Worm (Caenorhabditis elegans) whole organism, midembryonic: ENCODE measurements around the gene sri-40.

Experiments used
- T22C8.4 ChIP-seq: fragments of 200-800 bp; sonication (Bioruptor generic); IDR thresholded peaks from 2 replicates; pipeline ENCODE4 v1.3.6; 2022; ENCODE audit warnings: missing genetic modification characterization, missing compliant biosample characterization
- cog-1 ChIP-seq: sonication (generic microtip); optimal IDR thresholded peaks from 2 replicates; lab custom pipeline; 2016; ENCODE audit warnings: missing genetic modification characterization, missing compliant biosample characterization
- flt-1 ChIP-seq: fragments of 200-800 bp; sonication (Bioruptor generic); IDR thresholded peaks from 2 replicates; pipeline ENCODE4 v1.3.6; 2022; ENCODE audit warnings: missing genetic modification characterization, missing compliant biosample characterization
- klf-2 ChIP-seq: fragments of 200-800 bp; sonication (Bioruptor generic); conservative IDR thresholded peaks from 2 replicates; pipeline ENCODE4 v1.3.6; 2022; ENCODE audit warnings: missing genetic modification reagents, missing genetic modification characterization, missing compliant biosample characterization
- med-1 ChIP-seq: sonication (generic microtip); optimal IDR thresholded peaks from 2 replicates; lab custom pipeline; 2017; ENCODE audit warnings: missing genetic modification characterization, mild to moderate bottlenecking, missing compliant biosample characterization, antibody characterized with exemption, missing genetic modification reagents; ENCODE audit not compliant: insufficient read depth
- ref-1 ChIP-seq: fragments of 200-800 bp; sonication (Bioruptor generic); conservative IDR thresholded peaks from 2 replicates; pipeline ENCODE4 v1.3.6; 2022; ENCODE audit warnings: missing genetic modification reagents, missing genetic modification characterization, missing compliant biosample characterization
- ztf-23 ChIP-seq: fragments of 200-800 bp; sonication (Bioruptor generic); IDR thresholded peaks from 2 replicates; pipeline ENCODE4 v1.3.6; 2022; ENCODE audit warnings: missing genetic modification reagents, missing genetic modification characterization, missing compliant biosample characterization
- ztf-29 ChIP-seq: fragments of 200-800 bp; sonication (Bioruptor generic); IDR thresholded peaks from 2 replicates; pipeline ENCODE4 v1.3.6; 2022; ENCODE audit warnings: missing genetic modification reagents, missing genetic modification characterization, missing compliant biosample characterization

- no peak for TF ChIP-seq ztf-29 (GFP tag; lab: Robert Waterston, UW)
- TF ChIP-seq T22C8.4 (GFP tag; lab: Robert Waterston, UW), result no peak
- no peak for TF ChIP-seq flt-1 (GFP tag; lab: Robert Waterston, UW)
- no peak for TF ChIP-seq ztf-23 (GFP tag; lab: Robert Waterston, UW)
- TF ChIP-seq cog-1 (tag; lab: Kevin White, UChicago), result no peak
- TF ChIP-seq ref-1 (GFP tag; lab: Robert Waterston, UW), result no peak
- TF ChIP-seq klf-2, result no peak
- TF ChIP-seq med-1 (GFP tag; lab: Kevin White, UChicago), result no peak
These were observed 48.0 kb downstream of the sri-40 start, which contains the start of gene ZC239.17 for ce11 chrII:3225780-3226179.
